Worm (Caenorhabditis elegans) whole organism, mixed stage, embryonic: ENCODE results near the gene bath-3.
"Not testable (repeated sequence)": the region's sequence is repeated elsewhere in the genome, so short reads cannot be mapped to it uniquely, and the experiment has no call there.

ENCODE experiments used
- M03D4.4 ChIP-seq: sonication (generic microtip); optimal IDR thresholded peaks from 2 replicates; lab custom pipeline; 2017; ENCODE audit warnings: mild to moderate bottlenecking, missing genetic modification characterization, missing compliant biosample characterization
- bed-3 ChIP-seq: fragments of 200-800 bp; sonication (Bioruptor generic); optimal IDR thresholded peaks from 3 replicates; lab custom pipeline; 2018; ENCODE audit warnings: mild to moderate bottlenecking, missing genetic modification characterization, moderate library complexity, missing compliant biosample characterization
- blmp-1 ChIP-seq: fragments of 150-350 bp; optimal IDR thresholded peaks from 2 replicates; lab custom pipeline; 2014; ENCODE audit warnings: missing biosample characterization, missing genetic modification characterization
- ceh-39 ChIP-seq: fragments of 150-350 bp; optimal IDR thresholded peaks from 2 replicates; lab custom pipeline; 2014; ENCODE audit warnings: missing biosample characterization, missing genetic modification characterization
- ceh-83 ChIP-seq: fragments of 200-800 bp; sonication (Bioruptor generic); optimal IDR thresholded peaks from 2 replicates; lab custom pipeline; 2018; ENCODE audit warnings: mild to moderate bottlenecking, missing genetic modification characterization, missing compliant biosample characterization
- ces-1 ChIP-seq: fragments of 150-350 bp; optimal IDR thresholded peaks from 2 replicates; lab custom pipeline; 2014; ENCODE audit warnings: missing biosample characterization, missing genetic modification reagents, missing genetic modification characterization
- cnd-1 ChIP-seq: fragments of 200-800 bp; sonication (Bioruptor generic); optimal IDR thresholded peaks from 2 replicates; lab custom pipeline; 2018; ENCODE audit warnings: mild to moderate bottlenecking, missing genetic modification characterization, missing compliant biosample characterization
- drap-1 ChIP-seq: fragments of 200-800 bp; sonication (Bioruptor generic); optimal IDR thresholded peaks from 3 replicates; lab custom pipeline; 2018; ENCODE audit warnings: mild to moderate bottlenecking, missing genetic modification characterization, missing compliant biosample characterization
- elt-1 ChIP-seq: sonication (generic microtip); optimal IDR thresholded peaks from 2 replicates; lab custom pipeline; 2017; ENCODE audit warnings: missing genetic modification characterization, mild to moderate bottlenecking, missing compliant biosample characterization, antibody characterized with exemption, moderate library complexity, borderline replicate concordance; ENCODE audit not compliant: insufficient read depth
- elt-3 ChIP-seq: fragments of 150-350 bp; optimal IDR thresholded peaks from 2 replicates; lab custom pipeline; 2014; ENCODE audit warnings: missing biosample characterization, missing genetic modification characterization
- flh-1 ChIP-seq: fragments of 200-800 bp; sonication (Bioruptor generic); optimal IDR thresholded peaks from 2 replicates; lab custom pipeline; 2018; ENCODE audit warnings: mild to moderate bottlenecking, missing genetic modification characterization, moderate library complexity, missing compliant biosample characterization
- ham-2 ChIP-seq: fragments of 200-800 bp; sonication (Bioruptor generic); optimal IDR thresholded peaks from 2 replicates; lab custom pipeline; 2018; ENCODE audit warnings: mild to moderate bottlenecking, missing genetic modification characterization, missing compliant biosample characterization
- hlh-1 ChIP-seq: fragments of 150-350 bp; optimal IDR thresholded peaks from 2 replicates; lab custom pipeline; 2014; ENCODE audit warnings: missing biosample characterization, missing genetic modification reagents, missing genetic modification characterization
- lsy-2 ChIP-seq: fragments of 150-350 bp; optimal IDR thresholded peaks from 2 replicates; lab custom pipeline; 2014; ENCODE audit warnings: missing biosample characterization, missing genetic modification characterization
- mab-5 ChIP-seq: fragments of 150-350 bp; optimal IDR thresholded peaks from 2 replicates; lab custom pipeline; 2014; ENCODE audit warnings: missing biosample characterization, missing genetic modification characterization
- mep-1 ChIP-seq: fragments of 150-350 bp; optimal IDR thresholded peaks from 2 replicates; lab custom pipeline; 2017; ENCODE audit warnings: missing biosample characterization, missing genetic modification reagents, missing genetic modification characterization, inconsistent platforms
- mls-2 ChIP-seq: sonication (generic microtip); optimal IDR thresholded peaks from 2 replicates; lab custom pipeline; 2016; ENCODE audit warnings: mild to moderate bottlenecking, missing genetic modification characterization, moderate library complexity, missing compliant biosample characterization
- nhr-12 ChIP-seq: fragments of 150-350 bp; optimal IDR thresholded peaks from 2 replicates; lab custom pipeline; 2014; ENCODE audit warnings: missing biosample characterization, missing genetic modification characterization
- nhr-2 ChIP-seq: fragments of 150-350 bp; optimal IDR thresholded peaks from 2 replicates; lab custom pipeline; 2014; ENCODE audit warnings: missing biosample characterization, missing genetic modification characterization
- nhr-237 ChIP-seq: fragments of 150-350 bp; optimal IDR thresholded peaks from 2 replicates; lab custom pipeline; 2014; ENCODE audit warnings: missing biosample characterization, missing genetic modification characterization
- nhr-28 ChIP-seq: fragments of 150-350 bp; optimal IDR thresholded peaks from 2 replicates; lab custom pipeline; 2014; ENCODE audit warnings: missing biosample characterization, missing genetic modification characterization
- nhr-76 ChIP-seq: sonication (generic microtip); optimal IDR thresholded peaks from 2 replicates; lab custom pipeline; 2017; ENCODE audit warnings: missing biosample characterization, missing genetic modification characterization
- pha-4 ChIP-seq: fragments of 150-350 bp; optimal IDR thresholded peaks from 2 replicates; lab custom pipeline; 2018; ENCODE audit warnings: missing biosample characterization, missing genetic modification reagents, missing genetic modification characterization
- sem-2 ChIP-seq: fragments of 200-800 bp; sonication (Bioruptor generic); optimal IDR thresholded peaks from 2 replicates; lab custom pipeline; 2018; ENCODE audit warnings: mild to moderate bottlenecking, missing genetic modification characterization, missing compliant biosample characterization
- snpc-4 ChIP-seq: fragments of 150-350 bp; optimal IDR thresholded peaks from 2 replicates; lab custom pipeline; 2014; ENCODE audit warnings: missing biosample characterization, missing genetic modification characterization
- sptf-1 ChIP-seq: sonication (generic microtip); optimal IDR thresholded peaks from 2 replicates; lab custom pipeline; 2017; ENCODE audit warnings: mild to moderate bottlenecking, missing genetic modification characterization, moderate library complexity, missing compliant biosample characterization
- tbx-8 ChIP-seq: fragments of 200-800 bp; sonication (Bioruptor generic); optimal IDR thresholded peaks from 2 replicates; lab custom pipeline; 2018; ENCODE audit warnings: mild to moderate bottlenecking, missing genetic modification characterization, moderate library complexity, missing compliant biosample characterization
- unc-120 ChIP-seq: sonication (generic microtip); optimal IDR thresholded peaks from 2 replicates; lab custom pipeline; 2017; ENCODE audit warnings: missing genetic modification characterization, missing compliant biosample characterization; ENCODE audit not compliant: poor library complexity, severe bottlenecking
- unc-39 ChIP-seq: fragments of 150-350 bp; optimal IDR thresholded peaks from 2 replicates; lab custom pipeline; 2014; ENCODE audit warnings: missing biosample characterization, missing genetic modification characterization
- unc-62 ChIP-seq: fragments of 150-350 bp; optimal IDR thresholded peaks from 2 replicates; lab custom pipeline; 2014; ENCODE audit warnings: missing biosample characterization, missing genetic modification reagents, missing genetic modification characterization
- zip-8 ChIP-seq: fragments of 150-350 bp; optimal IDR thresholded peaks from 2 replicates; lab custom pipeline; 2014; ENCODE audit warnings: missing biosample characterization, missing genetic modification characterization
- ztf-11 ChIP-seq: fragments of 150-350 bp; optimal IDR thresholded peaks from 2 replicates; lab custom pipeline; 2014; ENCODE audit warnings: missing biosample characterization, missing genetic modification characterization

bath-3 gene

ce11 chrII:2028712-2029111 is 1.6 kb downstream of the bath-3 start, which contains the start of gene bath-1:
bath-1 (minus strand) TSS chrII:2028812.
- TF ChIP-seq nhr-2 (tag; lab: Kevin White, UChicago) (no peak), nhr-12 (tag; lab: Kevin White, UChicago) (no peak), sptf-1 (tag; lab: Kevin White, UChicago) (no peak), mls-2 (tag; lab: Kevin White, UChicago) (no peak), unc-39 (tag; lab: Kevin White, UChicago) (no peak)

- no peak for TF ChIP-seq drap-1 (GFP tag; lab: Kevin White, UChicago)
- TF ChIP-seq ceh-83 (GFP tag; lab: Kevin White, UChicago), result no peak
- TF ChIP-seq bed-3 (GFP tag; lab: Kevin White, UChicago), result no peak
- no peak for TF ChIP-seq hlh-1 (tag; lab: Kevin White, UChicago)
- TF ChIP-seq ceh-39 (tag; lab: Kevin White, UChicago), result no peak
- TF ChIP-seq ztf-11 (tag; lab: Kevin White, UChicago), result no peak
- no peak for TF ChIP-seq mep-1
- TF ChIP-seq unc-120, result no peak
- no peak for TF ChIP-seq M03D4.4
- no peak for TF ChIP-seq ham-2 (GFP tag; lab: Kevin White, UChicago)
- no peak for TF ChIP-seq ces-1 (GFP tag; lab: Kevin White, UChicago)
- no peak for TF ChIP-seq nhr-2 (tag; lab: Kevin White, UChicago)
- no peak for TF ChIP-seq sem-2
- no peak for TF ChIP-seq nhr-28 (tag; lab: Kevin White, UChicago)
- no peak for TF ChIP-seq sptf-1 (tag; lab: Kevin White, UChicago)
- TF ChIP-seq, all 35 proteins: peak for 0
These were observed 3.7 kb downstream of the bath-3 start, which contains the start of gene bath-21 for ce11 chrII:2026525-2026924. bath-21 (minus strand) TSS chrII:2026625.

- TF ChIP-seq zip-8; blmp-1 (tag; lab: Kevin White, UChicago); ceh-39 (tag; lab: Kevin White, UChicago): not testable (repeated sequence)
- TF ChIP-seq, all 35 proteins: peak for 0; not testable (repeated sequence) for 35
These were observed 6.8 kb downstream of the bath-3 start, which contains the start of gene cya-2 for ce11 chrII:2023514-2023913. cya-2 (minus strand) TSS chrII:2023614.

- TF ChIP-seq mep-1, result no peak
- no peak for TF ChIP-seq cnd-1 (tag; lab: Kevin White, UChicago)
- TF ChIP-seq nhr-2 (tag; lab: Kevin White, UChicago), result no peak
- no peak for TF ChIP-seq ces-1 (GFP tag; lab: Kevin White, UChicago)
- no peak for TF ChIP-seq blmp-1 (tag; lab: Kevin White, UChicago)
- TF ChIP-seq bed-3 (GFP tag; lab: Kevin White, UChicago), result no peak
- TF ChIP-seq unc-62 (GFP tag; lab: Kevin White, UChicago), result no peak
- TF ChIP-seq flh-1, result no peak
- TF ChIP-seq mab-5, result no peak
- TF ChIP-seq ceh-83 (GFP tag; lab: Kevin White, UChicago), result no peak
- no peak for TF ChIP-seq sem-2
- TF ChIP-seq sptf-1 (tag; lab: Kevin White, UChicago), result no peak
- TF ChIP-seq nhr-76, result no peak
- no peak for TF ChIP-seq snpc-4 (tag; lab: Kevin White, UChicago)
- TF ChIP-seq mls-2 (tag; lab: Kevin White, UChicago), result no peak
- no peak for TF ChIP-seq elt-3 (tag; lab: Kevin White, UChicago)
- no peak for TF ChIP-seq pha-4 (tag; lab: Kevin White, UChicago)
- TF ChIP-seq ham-2 (GFP tag; lab: Kevin White, UChicago), result no peak
- no peak for TF ChIP-seq elt-1 (tag; lab: Kevin White, UChicago)
- no peak for TF ChIP-seq tbx-8 (GFP tag; lab: Kevin White, UChicago)
These were observed 16.4 kb downstream of the bath-3 start for ce11 chrII:2013856-2014255.

ce11 chrII:2012698-2013097 is 17.6 kb downstream of the bath-3 start, which contains the start of gene F59H6.15:
F59H6.15 (plus strand) TSS chrII:2012998.
- TF ChIP-seq M03D4.4, result no peak
- no peak for TF ChIP-seq hlh-1 (tag; lab: Kevin White, UChicago)
- no peak for TF ChIP-seq unc-120
- TF ChIP-seq nhr-2 (tag; lab: Kevin White, UChicago), result no peak
- TF ChIP-seq ceh-39 (tag; lab: Kevin White, UChicago), result no peak
- no peak for TF ChIP-seq flh-1
- no peak for TF ChIP-seq pha-4 (tag; lab: Kevin White, UChicago)
- TF ChIP-seq lsy-2 (tag; lab: Kevin White, UChicago), result no peak
- no peak for TF ChIP-seq nhr-28 (tag; lab: Kevin White, UChicago)
- TF ChIP-seq nhr-237 (tag; lab: Kevin White, UChicago), result no peak
- TF ChIP-seq unc-62 (GFP tag; lab: Kevin White, UChicago), result no peak
- TF ChIP-seq cnd-1 (tag; lab: Kevin White, UChicago), result no peak
- no peak for TF ChIP-seq bed-3 (GFP tag; lab: Kevin White, UChicago)
- no peak for TF ChIP-seq mab-5
- TF ChIP-seq ham-2 (GFP tag; lab: Kevin White, UChicago), result no peak
- TF ChIP-seq, all 35 proteins: peak for 0
